Worm (Caenorhabditis elegans) whole organism, late embryonic: ENCODE data around the gene F54D10.8.
A peak's percentile ranks its signal among the peaks of the same experiment; 100 is the strongest.

ENCODE experiments used
- C08G9.2 ChIP-seq: sonication (generic microtip); optimal IDR thresholded peaks from 2 replicates; lab custom pipeline; 2016; ENCODE audit warnings: mild to moderate bottlenecking, missing genetic modification characterization, moderate library complexity, missing compliant biosample characterization
- K02D7.2 ChIP-seq: sonication (generic microtip); optimal IDR thresholded peaks from 2 replicates; lab custom pipeline; 2017; ENCODE audit warnings: mild to moderate bottlenecking, missing genetic modification characterization, missing compliant biosample characterization
- T23F11.4 ChIP-seq: fragments of 200-800 bp; sonication (Bioruptor generic); optimal IDR thresholded peaks from 2 replicates; lab custom pipeline; 2018; ENCODE audit warnings: mild to moderate bottlenecking, missing genetic modification characterization, missing compliant biosample characterization
- ahr-1 ChIP-seq: sonication (generic microtip); optimal IDR thresholded peaks from 2 replicates; lab custom pipeline; 2016; ENCODE audit warnings: missing genetic modification characterization, missing compliant biosample characterization
- ceh-18 ChIP-seq: sonication (generic microtip); optimal IDR thresholded peaks from 2 replicates; lab custom pipeline; 2016; ENCODE audit warnings: missing genetic modification characterization, missing compliant biosample characterization
- ceh-2 ChIP-seq: sonication (generic microtip); optimal IDR thresholded peaks from 2 replicates; lab custom pipeline; 2016; ENCODE audit warnings: missing genotype, missing genetic modification characterization, missing compliant biosample characterization
- ceh-34 ChIP-seq: sonication (generic microtip); optimal IDR thresholded peaks from 2 replicates; lab custom pipeline; 2016; ENCODE audit warnings: mild to moderate bottlenecking, missing genetic modification characterization, missing compliant biosample characterization
- ceh-45 ChIP-seq: fragments of 200-800 bp; sonication (Bioruptor generic); IDR thresholded peaks from 2 replicates; pipeline ENCODE4 v1.3.6; 2022; ENCODE audit warnings: missing genetic modification reagents, missing genetic modification characterization, missing compliant biosample characterization
- ceh-6 ChIP-seq: fragments of 200-800 bp; sonication (Bioruptor generic); optimal IDR thresholded peaks from 2 replicates; lab custom pipeline; 2018; ENCODE audit warnings: mild to moderate bottlenecking, missing genetic modification characterization, missing compliant biosample characterization
- dmd-4 ChIP-seq: sonication (generic microtip); optimal IDR thresholded peaks from 2 replicates; lab custom pipeline; 2016; ENCODE audit warnings: borderline replicate concordance, missing genetic modification characterization, missing compliant biosample characterization
- elt-2 ChIP-seq: sonication (generic microtip); optimal IDR thresholded peaks from 2 replicates; lab custom pipeline; 2016; ENCODE audit warnings: missing genetic modification reagents, missing genetic modification characterization, missing compliant biosample characterization
- elt-4 ChIP-seq: sonication (generic microtip); optimal IDR thresholded peaks from 2 replicates; lab custom pipeline; 2016; ENCODE audit warnings: missing genetic modification characterization, missing compliant biosample characterization
- ets-4 ChIP-seq: sonication (generic microtip); optimal IDR thresholded peaks from 2 replicates; lab custom pipeline; 2016; ENCODE audit warnings: missing genetic modification characterization, missing compliant biosample characterization
- fax-1 ChIP-seq: sonication (generic microtip); optimal IDR thresholded peaks from 2 replicates; lab custom pipeline; 2016; ENCODE audit warnings: missing genotype, missing genetic modification characterization, missing compliant biosample characterization
- hlh-13 ChIP-seq: fragments of 200-800 bp; sonication (Bioruptor generic); optimal IDR thresholded peaks from 2 replicates; lab custom pipeline; 2018; ENCODE audit warnings: mild to moderate bottlenecking, missing genetic modification characterization, missing compliant biosample characterization
- hlh-30 ChIP-seq: sonication (generic microtip); optimal IDR thresholded peaks from 2 replicates; lab custom pipeline; 2017; ENCODE audit warnings: antibody characterized with exemption, missing genetic modification characterization, missing compliant biosample characterization; ENCODE audit not compliant: insufficient read depth
- lim-6 ChIP-seq: sonication (generic microtip); optimal IDR thresholded peaks from 2 replicates; lab custom pipeline; 2016; ENCODE audit warnings: missing genetic modification characterization, missing compliant biosample characterization
- madf-2 ChIP-seq: sonication (generic microtip); optimal IDR thresholded peaks from 2 replicates; lab custom pipeline; 2017; ENCODE audit warnings: missing genetic modification characterization, missing compliant biosample characterization
- mec-3 ChIP-seq: sonication (generic microtip); optimal IDR thresholded peaks from 2 replicates; lab custom pipeline; 2016; ENCODE audit warnings: borderline replicate concordance, missing genetic modification characterization, missing compliant biosample characterization
- nfya-1 ChIP-seq: sonication (generic microtip); optimal IDR thresholded peaks from 2 replicates; lab custom pipeline; 2017; ENCODE audit warnings: missing genetic modification characterization, mild to moderate bottlenecking, missing compliant biosample characterization, antibody characterized with exemption, moderate library complexity
- nhr-232 ChIP-seq: sonication (generic microtip); optimal IDR thresholded peaks from 2 replicates; lab custom pipeline; 2016; ENCODE audit warnings: missing genetic modification characterization, missing compliant biosample characterization
- npax-4 ChIP-seq: sonication (generic microtip); optimal IDR thresholded peaks from 2 replicates; lab custom pipeline; 2016; ENCODE audit warnings: missing genetic modification characterization, missing compliant biosample characterization
- pag-3 ChIP-seq: sonication (generic microtip); optimal IDR thresholded peaks from 2 replicates; lab custom pipeline; 2016; ENCODE audit warnings: missing compliant biosample characterization, missing genetic modification characterization, borderline replicate concordance
- pax-1 ChIP-seq: fragments of 150-350 bp; optimal IDR thresholded peaks from 2 replicates; lab custom pipeline; 2014; ENCODE audit warnings: missing biosample characterization, missing genetic modification characterization
- pha-4 ChIP-seq: fragments of 150-350 bp; optimal IDR thresholded peaks from 2 replicates; lab custom pipeline; 2018; ENCODE audit warnings: missing biosample characterization, missing genetic modification reagents, missing genetic modification characterization
- pqm-1 ChIP-seq: sonication (generic microtip); optimal IDR thresholded peaks from 2 replicates; lab custom pipeline; 2016; ENCODE audit warnings: missing genetic modification characterization, missing compliant biosample characterization
- pros-1 ChIP-seq: fragments of 150-350 bp; optimal IDR thresholded peaks from 2 replicates; lab custom pipeline; 2014; ENCODE audit warnings: missing biosample characterization, missing genetic modification reagents, missing genetic modification characterization
- ref-2 ChIP-seq: sonication (generic microtip); optimal IDR thresholded peaks from 2 replicates; lab custom pipeline; 2016; ENCODE audit warnings: missing genetic modification characterization, missing compliant biosample characterization
- rnt-1 ChIP-seq: sonication (generic microtip); optimal IDR thresholded peaks from 2 replicates; lab custom pipeline; 2016; ENCODE audit warnings: missing genetic modification characterization, missing compliant biosample characterization
- tbx-2 ChIP-seq: sonication (generic microtip); optimal IDR thresholded peaks from 2 replicates; lab custom pipeline; 2016; ENCODE audit warnings: missing genetic modification characterization, missing compliant biosample characterization
- ttx-3 ChIP-seq: sonication (generic microtip); optimal IDR thresholded peaks from 2 replicates; lab custom pipeline; 2016; ENCODE audit warnings: missing genetic modification reagents, missing genetic modification characterization, missing compliant biosample characterization
- unc-3 ChIP-seq, 2 experiments: fragments of 200-800 bp in 1 of 2; sonication (Bioruptor generic) in 1 of 2; sonication (generic microtip) in 1 of 2; conservative IDR thresholded peaks in 1 of 2; optimal IDR thresholded peaks in 1 of 2; 2 replicates each; pipeline versions ENCODE4 v1.3.6 to Lab custom; 2016 to 2022; ENCODE audit warnings: missing compliant biosample characterization in 2 of 2, missing genetic modification characterization in 2 of 2, missing genetic modification reagents in 1 of 2
- unc-55 ChIP-seq: sonication (generic microtip); optimal IDR thresholded peaks from 2 replicates; lab custom pipeline; 2017; ENCODE audit warnings: missing biosample characterization, missing genetic modification reagents, missing genetic modification characterization
- ztf-16 ChIP-seq: sonication (generic microtip); optimal IDR thresholded peaks from 2 replicates; lab custom pipeline; 2017; ENCODE audit warnings: missing genetic modification characterization, missing compliant biosample characterization

F54D10.8 gene

DNA sequence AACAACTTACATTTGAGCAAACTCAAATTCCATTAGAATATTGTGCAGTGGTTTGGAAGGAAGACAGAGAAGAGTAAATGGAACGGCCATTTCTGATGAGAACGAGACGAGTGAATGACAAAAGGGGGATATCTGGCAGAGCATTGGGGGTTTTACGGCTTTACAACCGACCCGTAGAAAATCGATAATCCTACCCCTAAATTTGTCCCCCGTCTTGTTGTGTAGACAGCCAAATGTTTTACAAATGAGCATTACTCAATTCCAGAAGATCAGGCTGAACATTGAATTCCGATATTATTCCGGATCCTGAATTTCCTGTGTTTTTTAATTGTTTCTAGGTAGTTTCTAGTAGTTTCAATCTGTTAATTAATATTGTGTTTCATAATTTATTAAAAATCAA, 34.4 kb downstream of the F54D10.8 start, which contains the start of gene fbxb-99:
Gene fbxb-99, minus strand, starts transcription at position 101 of the 400 bp plus-strand sequence.
- TF ChIP-seq ets-4 (tag; lab: Kevin White, UChicago) (no peak), nfya-1 (tag; lab: Kevin White, UChicago) (no peak), hlh-13 (GFP tag; lab: Kevin White, UChicago) (no peak), pha-4 (tag; lab: Kevin White, UChicago) (no peak), ceh-45 (GFP tag; lab: Robert Waterston, UW) (no peak)

DNA sequence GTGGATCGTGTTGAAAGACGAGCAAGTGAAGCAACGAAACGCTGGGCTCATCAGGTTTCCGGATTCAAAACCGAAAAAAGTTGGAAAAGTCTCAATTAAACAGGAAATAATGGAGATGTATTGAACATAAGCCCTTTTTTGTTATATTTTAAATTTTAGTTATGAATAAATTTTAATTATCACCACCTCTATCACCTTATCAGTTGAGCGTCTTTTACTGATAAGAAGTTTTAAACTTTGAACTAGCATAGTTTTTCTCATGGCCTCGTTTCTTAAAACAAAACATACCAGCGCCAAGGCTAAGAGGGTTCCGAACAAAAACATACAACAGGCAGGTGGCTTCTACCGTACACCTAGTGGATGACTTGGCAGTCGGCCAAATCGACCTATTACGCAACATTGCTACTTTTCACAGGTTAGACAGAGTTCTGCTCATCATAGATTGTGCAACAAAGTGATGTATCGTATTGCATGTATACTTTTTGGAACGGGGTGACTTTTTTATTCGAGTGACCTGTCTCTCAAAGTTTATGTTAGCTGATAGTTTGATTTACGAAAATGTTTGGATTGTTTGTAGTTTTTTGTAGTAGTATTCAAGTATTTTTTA, 39.2 kb downstream of the F54D10.8 start:
- no peak for TF ChIP-seq ceh-34 (tag; lab: Kevin White, UChicago)
- TF ChIP-seq nfya-1 (tag; lab: Kevin White, UChicago), result no peak
- TF ChIP-seq nhr-232 (tag; lab: Kevin White, UChicago), result no peak
- TF ChIP-seq fax-1 (tag; lab: Kevin White, UChicago), result no peak
- no peak for TF ChIP-seq ceh-2 (tag; lab: Kevin White, UChicago)
- no peak for TF ChIP-seq ceh-18 (tag; lab: Kevin White, UChicago)
- no peak for TF ChIP-seq ceh-45 (GFP tag; lab: Robert Waterston, UW)
- TF ChIP-seq T23F11.4 (GFP tag; lab: Kevin White, UChicago), result no peak
- TF ChIP-seq tbx-2 (tag; lab: Kevin White, UChicago), result no peak
- TF ChIP-seq K02D7.2 (tag; lab: Kevin White, UChicago), result no peak
- TF ChIP-seq pax-1 (tag; lab: Kevin White, UChicago), result no peak
- no peak for TF ChIP-seq hlh-30 (tag; lab: Kevin White, UChicago)
- no peak for TF ChIP-seq unc-3 (GFP tag; conservative IDR thresholded peaks at IDR 0.05; lab: Robert Waterston, UW)
- no peak for TF ChIP-seq unc-3 (tag; optimal IDR thresholded peaks at IDR 0.05; lab: Kevin White, UChicago)
- no peak for TF ChIP-seq elt-4 (tag; lab: Kevin White, UChicago)
- TF ChIP-seq C08G9.2 (tag; lab: Kevin White, UChicago), result no peak
- no peak for TF ChIP-seq ahr-1 (tag; lab: Kevin White, UChicago)
- no peak for TF ChIP-seq ceh-6 (GFP tag; lab: Kevin White, UChicago)
- no peak for TF ChIP-seq pag-3 (tag; lab: Kevin White, UChicago)
- TF ChIP-seq dmd-4 (tag; lab: Kevin White, UChicago), result no peak

DNA sequence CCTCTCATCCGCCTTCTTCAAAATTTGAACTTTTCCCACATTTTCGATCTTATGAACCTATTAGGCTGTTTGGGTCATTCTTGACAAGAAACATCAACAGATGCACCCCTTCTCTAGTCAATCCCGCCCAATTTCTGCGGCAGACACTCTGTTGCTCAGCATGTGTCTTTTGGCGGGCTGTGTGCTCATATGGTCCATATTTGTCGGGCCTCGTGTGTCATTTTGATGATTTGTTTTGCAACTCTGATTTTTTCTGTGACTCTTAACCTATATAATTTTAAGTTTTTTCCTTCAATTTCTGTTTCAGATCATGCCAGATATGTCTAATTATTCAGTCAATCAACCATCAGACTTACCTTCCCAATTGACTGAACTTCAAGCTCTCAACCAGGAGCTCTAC, 40.5 kb downstream of the F54D10.8 start, which contains the start of gene T24E12.13:
Gene T24E12.13, plus strand, starts transcription at position 301 of the 400 bp plus-strand sequence.
- TF ChIP-seq ahr-1 (tag; lab: Kevin White, UChicago) (no peak), hlh-13 (GFP tag; lab: Kevin White, UChicago) (no peak), mec-3 (tag; lab: Kevin White, UChicago) (no peak), lim-6 (tag; lab: Kevin White, UChicago) (no peak), hlh-30 (tag; lab: Kevin White, UChicago) (no peak), pros-1 (tag; lab: Kevin White, UChicago) (no peak), C08G9.2 (tag; lab: Kevin White, UChicago) (no peak), ttx-3 (no peak), ref-2 (no peak), npax-4 (tag; lab: Kevin White, UChicago) (no peak), ceh-45 (GFP tag; lab: Robert Waterston, UW) (no peak), ztf-16 (tag; lab: Kevin White, UChicago) (no peak), unc-55 (GFP tag; lab: Kevin White, UChicago) (no peak), elt-4 (tag; lab: Kevin White, UChicago) (no peak), madf-2 (tag; lab: Kevin White, UChicago) (no peak)

DNA sequence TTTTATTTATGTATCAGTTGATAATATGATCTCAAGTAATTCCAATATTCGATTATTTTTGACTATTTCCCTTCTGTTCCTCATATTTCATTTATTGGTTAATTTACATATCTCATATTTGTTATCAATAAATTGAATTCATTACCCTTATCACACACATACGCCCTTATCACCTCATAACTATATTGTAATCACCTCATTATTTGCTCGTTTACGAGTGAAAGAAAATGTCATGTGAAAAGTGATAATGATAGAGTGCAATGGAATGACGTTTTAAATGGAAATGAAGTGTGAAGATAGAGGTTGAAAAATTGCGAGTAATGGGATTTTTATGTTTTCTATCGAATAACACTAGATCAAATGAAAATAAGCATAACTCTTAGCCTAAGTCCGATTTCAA, 41.2 kb downstream of the F54D10.8 start:
- TF ChIP-seq rnt-1 (tag; lab: Kevin White, UChicago) (no peak), elt-2 (tag; lab: Kevin White, UChicago) (peak; percentile 99), pqm-1 (tag; lab: Kevin White, UChicago) (peak; percentile 53), ceh-45 (GFP tag; lab: Robert Waterston, UW) (no peak)
